Fruit fly (Drosophila melanogaster) whole organism, adult: Measurements from ENCODE around the gene CG5568.

Experiments
- CG33017 ChIP-seq: fragments of 200-800 bp; sonication (Bioruptor generic); optimal IDR thresholded peaks from 2 replicates; lab custom pipeline; 2018; ENCODE audit warnings: missing biosample characterization, mild to moderate bottlenecking, missing genetic modification characterization, moderate library complexity
- CG5204 ChIP-seq: fragments of 200-800 bp; sonication (Bioruptor generic); optimal IDR thresholded peaks from 2 replicates; lab custom pipeline; 2016; ENCODE audit warnings: missing biosample characterization, missing genetic modification characterization
- CG7045 ChIP-seq: fragments of 200-800 bp; sonication (Bioruptor generic); optimal IDR thresholded peaks from 2 replicates; lab custom pipeline; 2017; ENCODE audit warnings: missing biosample characterization, mild to moderate bottlenecking, missing genetic modification characterization
- CG7101 ChIP-seq: fragments of 200-800 bp; sonication (Bioruptor generic); optimal IDR thresholded peaks from 2 replicates; lab custom pipeline; 2018; ENCODE audit warnings: missing biosample characterization, mild to moderate bottlenecking, missing genetic modification characterization, moderate library complexity
- Crg-1 ChIP-seq: fragments of 200-800 bp; sonication (Bioruptor generic); optimal IDR thresholded peaks from 2 replicates; lab custom pipeline; 2016; ENCODE audit warnings: missing biosample characterization, missing genetic modification characterization
- Hr96 ChIP-seq: fragments of 200-800 bp; sonication (Bioruptor generic); optimal IDR thresholded peaks from 2 replicates; lab custom pipeline; 2016; ENCODE audit warnings: missing biosample characterization, missing genetic modification characterization
- Mnt ChIP-seq: fragments of 200-800 bp; sonication (Bioruptor generic); optimal IDR thresholded peaks from 2 replicates; lab custom pipeline; 2016; ENCODE audit warnings: missing biosample characterization, mild to moderate bottlenecking, missing genetic modification characterization
- kay ChIP-seq: fragments of 200-800 bp; sonication (Bioruptor generic); peaks from one replicate; lab custom pipeline; 2016; ENCODE audit warnings: missing biosample characterization, missing genetic modification characterization, borderline replicate concordance
- pad ChIP-seq: fragments of 200-800 bp; sonication (Bioruptor generic); optimal IDR thresholded peaks from 3 replicates; lab custom pipeline; 2017; ENCODE audit warnings: missing biosample characterization, missing genetic modification characterization, mild to moderate bottlenecking, moderate library complexity, missing genetic modification reagents
- tj ChIP-seq: fragments of 200-800 bp; sonication (Bioruptor generic); optimal IDR thresholded peaks from 3 replicates; lab custom pipeline; 2017; ENCODE audit warnings: missing biosample characterization, mild to moderate bottlenecking, missing genetic modification characterization, moderate library complexity

DNA sequence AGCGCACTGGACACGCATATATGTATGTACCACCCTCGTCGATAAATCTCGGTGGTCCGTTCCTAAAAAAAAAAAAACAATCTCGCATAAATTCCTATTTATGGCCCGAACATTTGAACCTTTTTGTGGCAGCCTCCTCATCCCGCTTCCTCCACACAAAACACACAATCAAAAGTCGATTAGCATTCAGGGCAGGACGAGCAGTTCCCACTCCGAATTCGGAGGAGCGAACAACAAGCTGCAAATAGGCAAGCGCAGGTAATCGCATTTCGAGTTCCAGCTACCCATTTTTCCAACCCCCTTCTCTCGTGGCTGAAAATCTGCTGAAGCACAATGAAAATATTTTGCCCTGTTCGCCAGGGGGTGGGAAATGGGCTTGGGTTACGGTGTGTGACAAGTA lies 20.5 kb downstream of the CG5568 start:
- TF ChIP-seq CG7101 (tag; lab: Kevin White, UChicago), result no peak
- TF ChIP-seq Mnt, result no peak
- TF ChIP-seq Hr96, result no peak
- no peak for TF ChIP-seq CG7045 (GFP tag; lab: Kevin White, UChicago)
- TF ChIP-seq CG5204 (GFP tag; lab: Kevin White, UChicago), result no peak
- no peak for TF ChIP-seq tj
- no peak for TF ChIP-seq kay
- TF ChIP-seq CG33017 (tag; lab: Kevin White, UChicago), result no peak
- no peak for TF ChIP-seq Crg-1 (GFP tag; lab: Kevin White, UChicago)
- TF ChIP-seq pad (GFP tag; lab: Kevin White, UChicago), result no peak
